Fruit fly (Drosophila melanogaster) whole organism, embryonic: Measurements from ENCODE around the gene mRpS7.
A peak's percentile ranks its signal among the peaks of the same experiment; 100 is the strongest.

Experiments
- Awh ChIP-seq: fragments of 200-800 bp; sonication (Bioruptor generic); IDR thresholded peaks from 2 replicates; pipeline ENCODE4, ENCODE4 v1.3.6; 2022; ENCODE audit warnings: missing biosample characterization, missing genetic modification characterization
- Bdp1 ChIP-seq: fragments of 200-800 bp; sonication (Bioruptor generic); optimal IDR thresholded peaks from 3 replicates; lab custom pipeline; 2016; ENCODE audit warnings: missing biosample characterization, missing genetic modification characterization
- CG10267 ChIP-seq: fragments of 200-800 bp; sonication (Bioruptor generic); optimal IDR thresholded peaks from 2 replicates; lab custom pipeline; 2018; ENCODE audit warnings: missing biosample characterization, mild to moderate bottlenecking, missing genetic modification characterization, moderate library complexity
- CG12219 ChIP-seq: fragments of 200-800 bp; sonication (Bioruptor generic); optimal IDR thresholded peaks from 3 replicates; lab custom pipeline; 2018; ENCODE audit warnings: missing biosample characterization, mild to moderate bottlenecking, missing genetic modification characterization
- CG13287 ChIP-seq: fragments of 200-800 bp; sonication (Bioruptor generic); IDR thresholded peaks from 2 replicates; pipeline ENCODE4 v1.3.6; 2022; ENCODE audit warnings: missing biosample characterization, missing genetic modification characterization; ENCODE audit not compliant: partially characterized antibody
- CG13624 ChIP-seq: fragments of 200-800 bp; sonication (Bioruptor generic); optimal IDR thresholded peaks from 2 replicates; lab custom pipeline; 2016; ENCODE audit warnings: missing biosample characterization, missing genetic modification characterization
- CG15514 ChIP-seq: fragments of 200-800 bp; sonication (Bioruptor generic); optimal IDR thresholded peaks from 3 replicates; lab custom pipeline; 2017; ENCODE audit warnings: missing biosample characterization, missing genetic modification characterization, mild to moderate bottlenecking, moderate library complexity, missing genetic modification reagents
- CG17328 ChIP-seq: fragments of 200-800 bp; sonication (Bioruptor generic); IDR thresholded peaks from 2 replicates; pipeline ENCODE4 v1.3.6; 2022; ENCODE audit warnings: missing biosample characterization, missing genetic modification characterization
- CG31388 ChIP-seq: fragments of 200-800 bp; sonication (Bioruptor generic); optimal IDR thresholded peaks from 2 replicates; lab custom pipeline; 2016; ENCODE audit warnings: missing biosample characterization, missing genetic modification characterization
- CG31441 ChIP-seq: fragments of 200-800 bp; sonication (Bioruptor generic); IDR thresholded peaks from 2 replicates; pipeline ENCODE4 v1.3.6; 2022; ENCODE audit warnings: missing biosample characterization, missing genetic modification characterization
- CG6272 ChIP-seq: fragments of 200-800 bp; sonication (Bioruptor generic); IDR thresholded peaks from 2 replicates; pipeline ENCODE4 v1.3.6; 2022; ENCODE audit warnings: missing biosample characterization, missing genetic modification characterization
- CG6654 ChIP-seq: fragments of 200-800 bp; sonication (Bioruptor generic); optimal IDR thresholded peaks from 2 replicates; lab custom pipeline; 2017; ENCODE audit warnings: missing biosample characterization, mild to moderate bottlenecking, missing genetic modification characterization
- CG7928 ChIP-seq: fragments of 200-800 bp; sonication (Bioruptor generic); optimal IDR thresholded peaks from 2 replicates; lab custom pipeline; 2017; ENCODE audit warnings: missing biosample characterization, mild to moderate bottlenecking, missing genetic modification characterization
- CG8388 ChIP-seq: fragments of 200-800 bp; sonication (Bioruptor generic); optimal IDR thresholded peaks from 2 replicates; lab custom pipeline; 2019; ENCODE audit warnings: missing biosample characterization, mild to moderate bottlenecking, missing genetic modification characterization, moderate library complexity
- CG8478 ChIP-seq: fragments of >200 bp; optimal IDR thresholded peaks from 2 replicates; lab custom pipeline; 2018
- Dek ChIP-seq: fragments of 200-800 bp; sonication (Bioruptor generic); optimal IDR thresholded peaks from 3 replicates; lab custom pipeline; 2019; ENCODE audit warnings: missing biosample characterization, mild to moderate bottlenecking, missing genetic modification characterization, moderate library complexity
- E2f2 ChIP-seq: fragments of 200-800 bp; sonication (Bioruptor generic); IDR thresholded peaks from 2 replicates; pipeline ENCODE4 v1.3.6; 2022; ENCODE audit warnings: missing biosample characterization, missing genetic modification characterization
- H2.0 ChIP-seq: fragments of 200-800 bp; sonication (Bioruptor generic); IDR thresholded peaks from 2 replicates; pipeline ENCODE4 v1.3.6; 2022; ENCODE audit warnings: missing biosample characterization, missing genetic modification characterization
- HLH54F ChIP-seq: fragments of 200-800 bp; sonication (Bioruptor generic); optimal IDR thresholded peaks from 3 replicates; lab custom pipeline; 2016; ENCODE audit warnings: missing biosample characterization, missing genetic modification characterization
- Hr78 ChIP-seq, 2 experiments: fragments of 200-800 bp in 1 of 2; fragments of >200 bp in 1 of 2; sonication (Bioruptor generic) in 1 of 2; optimal IDR thresholded peaks; 2 replicates each; lab custom pipeline; 2017 to 2019; ENCODE audit warnings: missing biosample characterization in 2 of 2, missing genetic modification characterization in 2 of 2, mild to moderate bottlenecking in 1 of 2, moderate library complexity in 1 of 2
- Hsf ChIP-seq: fragments of 200-800 bp; sonication (Bioruptor generic); optimal IDR thresholded peaks from 3 replicates; lab custom pipeline; 2016; ENCODE audit warnings: missing biosample characterization, missing genetic modification characterization
- Mes4 ChIP-seq: fragments of 200-800 bp; sonication (Bioruptor generic); optimal IDR thresholded peaks from 2 replicates; lab custom pipeline; 2016; ENCODE audit warnings: missing biosample characterization, missing genetic modification characterization
- NC2β ChIP-seq: fragments of 200-800 bp; sonication (Bioruptor generic); optimal IDR thresholded peaks from 2 replicates; lab custom pipeline; 2016; ENCODE audit warnings: missing biosample characterization, missing genetic modification characterization
- NfI ChIP-seq: fragments of 200-800 bp; sonication (Bioruptor generic); optimal IDR thresholded peaks from 3 replicates; lab custom pipeline; 2018; ENCODE audit warnings: missing biosample characterization, mild to moderate bottlenecking, missing genetic modification characterization, moderate library complexity
- Optix ChIP-seq: fragments of 200-800 bp; sonication (Bioruptor generic); IDR thresholded peaks from 3 replicates; pipeline ENCODE4 v1.3.6; 2022; ENCODE audit warnings: missing biosample characterization, missing genetic modification characterization
- Xbp1 ChIP-seq: fragments of 200-800 bp; sonication (Bioruptor generic); optimal IDR thresholded peaks from 3 replicates; lab custom pipeline; 2016; ENCODE audit warnings: missing biosample characterization, mild to moderate bottlenecking, missing genetic modification characterization
- ase ChIP-seq: fragments of 200-800 bp; sonication (Bioruptor generic); IDR thresholded peaks from 3 replicates; pipeline ENCODE4 v1.3.6; 2022; ENCODE audit warnings: missing biosample characterization, missing genetic modification characterization
- bcd ChIP-seq: fragments of 200-800 bp; sonication (Bioruptor generic); optimal IDR thresholded peaks from 2 replicates; lab custom pipeline; 2017; ENCODE audit warnings: missing biosample characterization, mild to moderate bottlenecking, missing genetic modification characterization
- bowl ChIP-seq: fragments of 200-800 bp; sonication (Bioruptor generic); IDR thresholded peaks from 2 replicates; pipeline ENCODE4 v1.3.6; 2022; ENCODE audit warnings: missing biosample characterization, missing genetic modification characterization
- cas ChIP-seq: fragments of 200-800 bp; sonication (Bioruptor generic); IDR thresholded peaks from 2 replicates; pipeline ENCODE4 v1.3.6; 2022; ENCODE audit warnings: missing biosample characterization, missing genetic modification characterization
- caup ChIP-seq: fragments of 200-800 bp; sonication (Bioruptor generic); optimal IDR thresholded peaks from 3 replicates; lab custom pipeline; 2017; ENCODE audit warnings: missing biosample characterization, mild to moderate bottlenecking, missing genetic modification characterization, moderate library complexity; ENCODE audit not compliant: severe bottlenecking
- chm ChIP-seq: fragments of 200-800 bp; sonication (Bioruptor generic); IDR thresholded peaks from 2 replicates; pipeline ENCODE4 v1.3.6; 2022; ENCODE audit warnings: missing biosample characterization, missing genetic modification characterization
- danr ChIP-seq: fragments of 200-800 bp; sonication (Bioruptor generic); IDR thresholded peaks from 2 replicates; pipeline ENCODE4 v1.3.6; 2022; ENCODE audit warnings: missing biosample characterization, missing genetic modification characterization
- dm ChIP-seq: fragments of 200-800 bp; sonication (Bioruptor generic); optimal IDR thresholded peaks from 3 replicates; lab custom pipeline; 2016; ENCODE audit warnings: missing biosample characterization, missing genetic modification characterization
- gro ChIP-seq: fragments of 200-800 bp; sonication (Bioruptor generic); optimal IDR thresholded peaks from 2 replicates; lab custom pipeline; 2016; ENCODE audit warnings: missing biosample characterization, missing genetic modification characterization
- lbe ChIP-seq: fragments of 200-800 bp; sonication (Bioruptor generic); optimal IDR thresholded peaks from 2 replicates; lab custom pipeline; 2016; ENCODE audit warnings: missing biosample characterization, mild to moderate bottlenecking, missing genetic modification characterization
- mam ChIP-seq: fragments of 200-800 bp; sonication (Bioruptor generic); optimal IDR thresholded peaks from 3 replicates; lab custom pipeline; 2016; ENCODE audit warnings: missing biosample characterization, missing genetic modification characterization
- mld ChIP-seq: fragments of 200-800 bp; sonication (Bioruptor generic); IDR thresholded peaks from 3 replicates; pipeline ENCODE4 v1.3.6; 2022; ENCODE audit warnings: missing biosample characterization, missing genetic modification characterization; ENCODE audit not compliant: partially characterized antibody
- nmo ChIP-seq: fragments of 200-800 bp; sonication (Bioruptor generic); optimal IDR thresholded peaks from 2 replicates; lab custom pipeline; 2018; ENCODE audit warnings: missing biosample characterization, mild to moderate bottlenecking, missing genetic modification characterization, moderate library complexity
- p53 ChIP-seq: fragments of 200-800 bp; sonication (Bioruptor generic); optimal IDR thresholded peaks from 2 replicates; lab custom pipeline; 2016; ENCODE audit warnings: missing biosample characterization, missing genetic modification characterization
- phol ChIP-seq: fragments of 200-800 bp; sonication (Bioruptor generic); optimal IDR thresholded peaks from 3 replicates; lab custom pipeline; 2018; ENCODE audit warnings: missing biosample characterization, mild to moderate bottlenecking, missing genetic modification characterization, moderate library complexity
- pnt ChIP-seq: fragments of 200-800 bp; sonication (Bioruptor generic); optimal IDR thresholded peaks from 3 replicates; lab custom pipeline; 2016; ENCODE audit warnings: missing biosample characterization, missing genetic modification characterization
- sens-2 ChIP-seq: fragments of 200-800 bp; sonication (Bioruptor generic); IDR thresholded peaks from 2 replicates; pipeline ENCODE4 v1.3.6; 2022; ENCODE audit warnings: missing biosample characterization, missing genetic modification characterization
- sim ChIP-seq: fragments of 200-800 bp; sonication (Bioruptor generic); IDR thresholded peaks from 2 replicates; pipeline ENCODE4 v1.3.6; 2022; ENCODE audit warnings: missing biosample characterization, missing genetic modification characterization
- sisA ChIP-seq: fragments of 200-800 bp; sonication (Bioruptor generic); IDR thresholded peaks from 2 replicates; pipeline ENCODE4 v1.3.6; 2022; ENCODE audit warnings: missing biosample characterization, missing genetic modification characterization
- so ChIP-seq: fragments of 200-800 bp; sonication (Bioruptor generic); IDR thresholded peaks from 3 replicates; pipeline ENCODE4 v1.3.6; 2022; ENCODE audit warnings: missing biosample characterization, missing genetic modification characterization
- sob ChIP-seq: fragments of 200-800 bp; sonication (Bioruptor generic); IDR thresholded peaks from 2 replicates; pipeline ENCODE4 v1.3.6; 2022; ENCODE audit warnings: missing biosample characterization, missing genetic modification characterization
- tap ChIP-seq: fragments of 200-800 bp; optimal IDR thresholded peaks from 3 replicates; lab custom pipeline; 2019; ENCODE audit warnings: missing biosample characterization, mild to moderate bottlenecking, missing genetic modification characterization, moderate library complexity
- tgo ChIP-seq: fragments of 200-800 bp; sonication (Bioruptor generic); IDR thresholded peaks from 3 replicates; pipeline ENCODE4 v1.3.6; 2022; ENCODE audit warnings: missing biosample characterization, missing genetic modification characterization
- tin ChIP-seq: fragments of 200-800 bp; sonication (Bioruptor generic); optimal IDR thresholded peaks from 3 replicates; lab custom pipeline; 2016; ENCODE audit warnings: missing biosample characterization, missing genetic modification characterization
- wdn ChIP-seq: fragments of 200-800 bp; sonication (Bioruptor generic); IDR thresholded peaks from 2 replicates; pipeline ENCODE4 v1.3.6; 2022; ENCODE audit warnings: missing biosample characterization, missing genetic modification characterization
- zfh2 ChIP-seq: fragments of 200-800 bp; sonication (Bioruptor generic); optimal IDR thresholded peaks from 2 replicates; lab custom pipeline; 2016; ENCODE audit warnings: missing biosample characterization, missing genetic modification characterization

Gene mRpS7

dm6 chr2L:10341405-10341804, 45.1 kb upstream of the mRpS7 start, which contains the start of gene CG31715 (continued):
- TF ChIP-seq Hr78 (GFP tag; optimal IDR thresholded peaks at IDR 0.05; lab: Kevin White, UChicago) (no peak), E2f2 (GFP tag; lab: Robert Waterston, UW) (peak; percentile 37; the same call in 1 of the 2 replicates), Awh (no peak), phol (tag; lab: Kevin White, UChicago) (peak; percentile 13), cas (no peak), Xbp1 (peak; percentile 20), Optix (GFP tag; lab: Robert Waterston, UW) (no peak), CG7928 (GFP tag; lab: Kevin White, UChicago) (no peak), CG31388 (GFP tag; lab: Kevin White, UChicago) (no peak), H2.0 (GFP tag; lab: Robert Waterston, UW) (no peak), bowl (GFP tag; lab: Robert Waterston, UW) (no peak), Hsf (no peak), CG13624 (no peak), CG10267 (tag; lab: Kevin White, UChicago) (peak; percentile 14), mld (GFP tag; lab: Robert Waterston, UW) (no peak), zfh2 (GFP tag; lab: Kevin White, UChicago) (no peak)

dm6 chr2L:10342471-10342870, 44.0 kb upstream of the mRpS7 start, which contains the start of gene Sps2:
TSS of gene Sps2 (plus strand) at chr2L:10342594.
- TF ChIP-seq danr (GFP tag; lab: Robert Waterston, UW), result no peak
- TF ChIP-seq Xbp1, result peak; percentile 11
- no peak for TF ChIP-seq tgo (GFP tag; lab: Robert Waterston, UW)
- peak; percentile 17 for TF ChIP-seq Dek (tag; lab: Kevin White, UChicago)
- peak; percentile 51 for TF ChIP-seq CG8388 (GFP tag; lab: Kevin White, UChicago)
- no peak for TF ChIP-seq p53 (GFP tag; lab: Kevin White, UChicago)
- TF ChIP-seq Bdp1, result no peak
- TF ChIP-seq pnt, result no peak
- TF ChIP-seq sob (GFP tag; lab: Robert Waterston, UW), result 0 out of 2 replicates have a peak, but pooled peaks have one; percentile 30
- TF ChIP-seq sisA, result no peak
- TF ChIP-seq ase (GFP tag; lab: Robert Waterston, UW), result no peak
- TF ChIP-seq CG8478 (lab: Kevin White, UChicago), result no peak
- no peak for TF ChIP-seq gro (GFP tag; lab: Kevin White, UChicago)
- peak; percentile 51 for TF ChIP-seq CG15514
- peak; percentile 1 for TF ChIP-seq mam (GFP tag; lab: Kevin White, UChicago)
- TF ChIP-seq so (GFP tag; lab: Robert Waterston, UW), result no peak
- no peak for TF ChIP-seq NC2β (GFP tag; lab: Kevin White, UChicago)
- TF ChIP-seq HLH54F, result no peak
- no peak for TF ChIP-seq Mes4
- TF ChIP-seq tap (tag; lab: Kevin White, UChicago), result no peak
- TF ChIP-seq Hsf, result no peak
- TF ChIP-seq CG17328, result peak; percentile 27; the same call in 1 of the 2 replicates
- peak; percentile 29 for TF ChIP-seq nmo (GFP tag; lab: Kevin White, UChicago)
- TF ChIP-seq dm (GFP tag; lab: Kevin White, UChicago), result no peak
- no peak for TF ChIP-seq CG12219
- no peak for TF ChIP-seq caup
- TF ChIP-seq sim (GFP tag; lab: Robert Waterston, UW), result no peak
- no peak for TF ChIP-seq tin (GFP tag; lab: Kevin White, UChicago)
- no peak for TF ChIP-seq lbe
- TF ChIP-seq wdn (GFP tag; lab: Robert Waterston, UW), result no peak
- peak; percentile 85 for TF ChIP-seq CG13287 (GFP tag; lab: Robert Waterston, UW)
- TF ChIP-seq CG6654 (GFP tag; lab: Kevin White, UChicago), result no peak
- TF ChIP-seq chm (GFP tag; lab: Robert Waterston, UW), result no peak
- TF ChIP-seq sens-2 (GFP tag; lab: Robert Waterston, UW), result no peak
- TF ChIP-seq CG31441 (GFP tag; lab: Robert Waterston, UW), result 0 out of 2 replicates have a peak, but pooled peaks have one; percentile 9
- TF ChIP-seq bcd (GFP tag; lab: Kevin White, UChicago), result no peak
- no peak for TF ChIP-seq NfI
- TF ChIP-seq CG6272, result no peak
